Worm (Caenorhabditis elegans): Measurements from ENCODE around the gene T15B7.1.

- peak; percentile 93 for TF ChIP-seq fos-1 (tag; optimal IDR thresholded peaks at IDR 0.05)
- TF ChIP-seq nhr-10 (tag; optimal IDR thresholded peaks at IDR 0.05), result no peak
- TF ChIP-seq lin-13 (GFP tag; optimal IDR thresholded peaks at IDR 0.05), result no peak
- no peak for TF ChIP-seq lin-39 (tag; optimal IDR thresholded peaks at IDR 0.05)
- TF ChIP-seq nhr-77 (tag; optimal IDR thresholded peaks at IDR 0.05), result no peak
- TF ChIP-seq snpc-4 (tag; optimal IDR thresholded peaks at IDR 0.05), result no peak
- TF ChIP-seq elt-3 (tag; optimal IDR thresholded peaks at IDR 0.05), result no peak
- TF ChIP-seq mdl-1 (tag; optimal IDR thresholded peaks at IDR 0.05), result no peak
- no peak for TF ChIP-seq nhr-237 (tag; optimal IDR thresholded peaks at IDR 0.05)
- TF ChIP-seq nhr-23 (tag; optimal IDR thresholded peaks at IDR 0.05), result no peak
- TF ChIP-seq egl-27 (tag; optimal IDR thresholded peaks at IDR 0.05), result no peak
These were observed 32.4 kb upstream of the T15B7.1 start for ce11 chrV:6810091-6810490.
